Worm (Caenorhabditis elegans) whole organism, late embryonic: Measurements from ENCODE around the gene srbc-20.

Experiments used
- dmd-4 ChIP-seq: sonication (generic microtip); optimal IDR thresholded peaks from 2 replicates; lab custom pipeline; 2016; ENCODE audit warnings: borderline replicate concordance, missing genetic modification characterization, missing compliant biosample characterization
- elt-4 ChIP-seq: sonication (generic microtip); optimal IDR thresholded peaks from 2 replicates; lab custom pipeline; 2016; ENCODE audit warnings: missing genetic modification characterization, missing compliant biosample characterization
- pqm-1 ChIP-seq: sonication (generic microtip); optimal IDR thresholded peaks from 2 replicates; lab custom pipeline; 2016; ENCODE audit warnings: missing genetic modification characterization, missing compliant biosample characterization
- tbx-2 ChIP-seq: sonication (generic microtip); optimal IDR thresholded peaks from 2 replicates; lab custom pipeline; 2016; ENCODE audit warnings: missing genetic modification characterization, missing compliant biosample characterization

- TF ChIP-seq elt-4 (tag; lab: Kevin White, UChicago) (no peak), tbx-2 (tag; lab: Kevin White, UChicago) (no peak), dmd-4 (tag; lab: Kevin White, UChicago) (no peak), pqm-1 (tag; lab: Kevin White, UChicago) (no peak)
Observed at ce11 chrV:2166679-2167078, 19.8 kb downstream of the srbc-20 start, which contains the start of gene srbc-19.
